Worm (Caenorhabditis elegans) whole organism, early embryonic: ENCODE results near the gene amdh-1.
A peak's percentile ranks its signal among the peaks of the same experiment; 100 is the strongest.

Experiments
- B0310.2 ChIP-seq: sonication (generic microtip); optimal IDR thresholded peaks from 2 replicates; lab custom pipeline; 2016; ENCODE audit warnings: mild to moderate bottlenecking, missing genetic modification characterization, missing compliant biosample characterization
- F13C5.2 ChIP-seq: sonication (generic microtip); optimal IDR thresholded peaks from 2 replicates; lab custom pipeline; 2017; ENCODE audit warnings: mild to moderate bottlenecking, missing genetic modification characterization, inconsistent platforms, missing compliant biosample characterization
- aly-1 ChIP-seq: sonication (generic microtip); optimal IDR thresholded peaks from 2 replicates; lab custom pipeline; 2016; ENCODE audit warnings: missing genetic modification characterization, missing compliant biosample characterization
- ama-1 ChIP-seq: fragments of 150-350 bp; optimal IDR thresholded peaks from 2 replicates; lab custom pipeline; 2014
- ceh-13 ChIP-seq: fragments of 200-800 bp; sonication (Bioruptor generic); optimal IDR thresholded peaks from 2 replicates; lab custom pipeline; 2018; ENCODE audit warnings: mild to moderate bottlenecking, missing genetic modification characterization, missing compliant biosample characterization
- ceh-36 ChIP-seq: sonication (generic microtip); optimal IDR thresholded peaks from 2 replicates; lab custom pipeline; 2016; ENCODE audit warnings: missing genetic modification characterization, inconsistent platforms, missing compliant biosample characterization
- ets-7 ChIP-seq: sonication (generic microtip); optimal IDR thresholded peaks from 2 replicates; lab custom pipeline; 2016; ENCODE audit warnings: missing genotype, missing genetic modification characterization, missing compliant biosample characterization
- flt-1 ChIP-seq: fragments of 200-800 bp; sonication (Bioruptor generic); IDR thresholded peaks from 2 replicates; pipeline ENCODE4 v1.3.6; 2022; ENCODE audit warnings: missing genetic modification characterization, missing compliant biosample characterization
- hmbx-1 ChIP-seq: sonication (generic microtip); optimal IDR thresholded peaks from 2 replicates; lab custom pipeline; 2016; ENCODE audit warnings: mild to moderate bottlenecking, missing genetic modification characterization, missing compliant biosample characterization
- hmg-4 ChIP-seq: fragments of 200-800 bp; sonication (Bioruptor generic); optimal IDR thresholded peaks from 2 replicates; lab custom pipeline; 2018; ENCODE audit warnings: mild to moderate bottlenecking, missing genetic modification characterization, missing compliant biosample characterization
- hnd-1 ChIP-seq: sonication (generic microtip); optimal IDR thresholded peaks from 2 replicates; lab custom pipeline; 2016; ENCODE audit warnings: missing genetic modification characterization, missing compliant biosample characterization
- pes-1 ChIP-seq: fragments of 200-800 bp; sonication (Bioruptor generic); IDR thresholded peaks from 2 replicates; pipeline ENCODE4 v1.3.6; 2022; ENCODE audit warnings: missing genetic modification reagents, missing genetic modification characterization, missing compliant biosample characterization
- scrt-1 ChIP-seq: fragments of 200-800 bp; sonication (Bioruptor generic); IDR thresholded peaks from 2 replicates; pipeline ENCODE4 v1.3.6; 2022; ENCODE audit warnings: missing genetic modification characterization, missing compliant biosample characterization
- sea-1 ChIP-seq: fragments of 200-800 bp; sonication (Bioruptor generic); conservative IDR thresholded peaks from 2 replicates; pipeline ENCODE4 v1.3.6; 2022; ENCODE audit warnings: missing genetic modification characterization, missing compliant biosample characterization
- tbx-11 ChIP-seq: fragments of 200-800 bp; sonication (Bioruptor generic); IDR thresholded peaks from 2 replicates; pipeline ENCODE4 v1.3.6; 2022; ENCODE audit warnings: missing genetic modification characterization, missing compliant biosample characterization
- tbx-37 ChIP-seq: fragments of 200-800 bp; sonication (Bioruptor generic); conservative IDR thresholded peaks from 2 replicates; pipeline ENCODE4 v1.3.6; 2022; ENCODE audit warnings: missing genetic modification reagents, missing genetic modification characterization, missing compliant biosample characterization
- tra-4 ChIP-seq: sonication (generic microtip); optimal IDR thresholded peaks from 2 replicates; lab custom pipeline; 2017; ENCODE audit warnings: missing genetic modification characterization, missing compliant biosample characterization

amdh-1 gene

DNA sequence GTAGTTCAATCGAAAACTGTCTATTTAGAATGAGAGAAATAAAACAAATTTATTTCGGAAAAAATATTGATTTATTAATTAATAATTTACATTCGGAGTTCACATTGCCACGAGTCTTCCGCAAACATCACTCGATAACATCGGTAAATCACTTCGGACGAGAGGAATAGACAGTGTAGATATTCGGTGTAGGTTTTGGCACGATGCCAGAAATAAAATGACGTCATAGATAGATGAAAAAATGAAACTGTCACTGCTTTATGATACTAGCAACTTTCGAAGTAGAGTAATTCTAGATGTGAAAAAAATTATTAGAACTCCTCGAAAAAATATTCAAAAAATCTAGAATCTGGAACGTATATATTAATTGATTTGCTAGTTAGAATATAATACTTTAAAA, 27.8 kb downstream of the amdh-1 start:
- TF ChIP-seq ama-1 (lab: Kevin White, UChicago) (no peak), ceh-13 (no peak)

DNA sequence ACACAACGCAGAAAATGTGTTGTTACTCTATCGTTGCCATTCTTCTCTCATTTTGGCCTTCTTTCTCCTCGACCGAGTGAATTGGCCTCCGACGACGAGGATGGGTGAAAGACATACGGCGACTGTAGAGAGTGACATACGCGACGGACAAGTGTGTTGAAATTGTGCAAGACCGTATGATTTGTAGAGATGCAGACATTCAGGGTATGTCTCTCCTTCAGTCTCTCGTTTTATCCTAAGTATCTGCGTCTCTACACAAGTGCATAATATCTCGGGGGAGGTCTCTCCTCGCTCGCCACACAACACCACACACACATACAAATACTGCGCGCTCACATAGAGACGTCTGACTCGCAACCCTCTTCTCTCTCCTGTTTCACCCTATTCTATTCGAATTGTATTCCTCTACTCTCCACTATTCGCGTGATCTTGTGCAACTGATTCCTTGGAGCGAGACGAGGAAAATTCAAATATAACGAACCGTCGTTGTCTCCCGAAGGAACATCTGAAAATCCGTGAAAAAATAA, 28.5 kb downstream of the amdh-1 start, which contains the start of gene hmg-1.2:
hmg-1.2 (plus strand) TSS at position 311 of the 527 bp plus-strand sequence.
- TF ChIP-seq F13C5.2 (tag; lab: Kevin White, UChicago) = peak; percentile 24
- TF ChIP-seq hmg-4 (GFP tag; lab: Kevin White, UChicago) = peak; percentile 87
- TF ChIP-seq hmbx-1 (tag; lab: Kevin White, UChicago) = no peak

DNA sequence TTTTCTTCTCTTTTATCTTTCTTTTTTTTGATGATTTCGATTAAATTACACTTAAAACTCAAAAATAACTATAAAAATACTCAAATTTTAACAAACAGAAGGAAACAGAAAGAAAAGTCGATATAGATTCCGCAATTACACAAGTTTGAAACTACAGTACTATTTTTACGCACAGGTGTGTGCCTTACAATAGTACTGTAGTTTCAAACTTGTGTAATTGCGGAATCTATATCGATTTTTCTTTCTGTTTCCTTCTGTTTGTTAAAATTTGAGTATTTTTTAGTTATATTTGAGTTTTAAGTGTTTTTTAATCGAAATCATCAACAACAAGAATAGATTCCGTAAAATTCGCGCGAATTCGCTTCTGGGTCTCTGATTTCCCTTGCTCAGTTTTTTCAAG, 31.4 kb downstream of the amdh-1 start:
- TF ChIP-seq tbx-11 (no peak), F13C5.2 (tag; lab: Kevin White, UChicago) (no peak), scrt-1 (GFP tag; lab: Robert Waterston, UW) (no peak), hnd-1 (no peak), tra-4 (tag; lab: Kevin White, UChicago) (no peak), ceh-36 (tag; lab: Kevin White, UChicago) (no peak)

DNA sequence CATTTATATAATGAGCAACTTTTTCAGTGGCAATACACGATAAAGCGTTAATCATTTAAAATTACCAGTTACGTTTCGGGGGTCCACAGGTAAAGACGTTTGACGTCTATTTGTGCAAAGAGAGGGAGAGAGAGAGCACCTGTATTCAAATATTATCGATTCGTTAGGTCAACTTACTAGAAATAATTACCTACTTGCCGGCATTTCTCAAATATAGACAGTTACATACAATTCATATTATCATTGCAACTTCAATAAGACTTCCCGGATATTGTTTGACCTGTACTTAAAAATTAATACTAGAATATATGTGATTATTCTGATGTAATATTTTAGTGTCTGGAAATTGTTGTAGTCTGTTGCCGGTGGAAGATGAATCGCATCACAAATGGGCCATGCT, 34.3 kb downstream of the amdh-1 start, which contains the start of gene gadr-3:
gadr-3 (minus strand) TSS at position 101 of the 400 bp plus-strand sequence.
- no peak for TF ChIP-seq sea-1 (GFP tag; lab: Robert Waterston, UW)
- TF ChIP-seq tra-4 (tag; lab: Kevin White, UChicago) = no peak
- no peak for TF ChIP-seq flt-1
- TF ChIP-seq ets-7 (tag; lab: Kevin White, UChicago) = no peak
- no peak for TF ChIP-seq F13C5.2 (tag; lab: Kevin White, UChicago)
- no peak for TF ChIP-seq B0310.2 (tag; lab: Kevin White, UChicago)
- TF ChIP-seq hnd-1 = no peak
- TF ChIP-seq hmg-4 (GFP tag; lab: Kevin White, UChicago) = no peak
- TF ChIP-seq tbx-11 = no peak
- TF ChIP-seq ceh-13 = no peak
- TF ChIP-seq pes-1 (GFP tag; lab: Robert Waterston, UW) = no peak
- TF ChIP-seq ama-1 (lab: Kevin White, UChicago) = no peak
- TF ChIP-seq scrt-1 (GFP tag; lab: Robert Waterston, UW) = no peak
- TF ChIP-seq tbx-37 (GFP tag; lab: Robert Waterston, UW) = no peak
- TF ChIP-seq aly-1 (tag; lab: Kevin White, UChicago) = no peak
- TF ChIP-seq ceh-36 (tag; lab: Kevin White, UChicago) = no peak
- no peak for TF ChIP-seq hmbx-1 (tag; lab: Kevin White, UChicago)

DNA sequence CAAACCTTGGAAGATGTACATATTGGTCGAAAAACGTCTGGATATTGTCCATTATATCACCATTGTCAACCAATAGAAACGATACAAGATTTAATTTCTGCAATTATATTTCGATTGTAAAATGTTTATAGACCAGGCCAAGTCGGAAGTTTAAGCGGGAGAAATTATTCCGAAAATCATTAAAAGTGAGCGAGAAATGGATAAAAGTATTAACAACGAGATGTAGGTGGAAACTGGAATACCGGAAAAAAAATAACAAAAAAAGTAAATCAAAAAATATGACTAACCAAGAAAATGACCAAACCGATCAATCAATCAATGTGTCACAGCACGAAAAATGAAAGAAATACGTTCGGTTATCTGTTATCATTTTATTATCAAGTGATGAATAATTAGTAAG, 35.6 kb downstream of the amdh-1 start, which contains the start of gene F47D12.6:
F47D12.6 (minus strand) TSS at position 101 of the 400 bp plus-strand sequence.
- TF ChIP-seq F13C5.2 (tag; lab: Kevin White, UChicago) (no peak), B0310.2 (tag; lab: Kevin White, UChicago) (no peak), ceh-36 (tag; lab: Kevin White, UChicago) (no peak), hmg-4 (GFP tag; lab: Kevin White, UChicago) (no peak)

DNA sequence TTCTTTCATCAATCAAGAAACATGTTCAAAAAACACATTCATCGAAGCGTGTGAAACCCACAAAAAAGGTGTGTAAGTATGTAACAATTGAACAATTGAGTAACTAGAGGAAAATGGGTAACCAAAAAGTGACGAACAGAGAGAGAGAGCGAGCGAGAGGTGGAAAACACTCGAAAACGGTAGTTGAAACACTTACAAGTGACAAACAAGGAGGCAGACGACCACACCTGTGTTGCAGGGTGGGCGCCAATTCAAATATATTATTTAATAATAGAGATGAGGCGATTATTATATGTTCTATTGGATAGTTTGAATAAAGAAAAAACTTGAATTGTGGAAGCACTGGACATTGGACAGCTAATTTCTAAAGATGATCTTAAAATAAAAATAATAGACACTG, 37.8 kb downstream of the amdh-1 start:
- no peak for TF ChIP-seq aly-1 (tag; lab: Kevin White, UChicago)
- TF ChIP-seq tra-4 (tag; lab: Kevin White, UChicago) = no peak
- TF ChIP-seq hmg-4 (GFP tag; lab: Kevin White, UChicago) = no peak
- no peak for TF ChIP-seq tbx-11
- TF ChIP-seq hnd-1 = no peak
- TF ChIP-seq B0310.2 (tag; lab: Kevin White, UChicago) = no peak
- TF ChIP-seq ama-1 (lab: Kevin White, UChicago) = no peak
- no peak for TF ChIP-seq ets-7 (tag; lab: Kevin White, UChicago)
- no peak for TF ChIP-seq hmbx-1 (tag; lab: Kevin White, UChicago)
- TF ChIP-seq tbx-37 (GFP tag; lab: Robert Waterston, UW) = no peak
- no peak for TF ChIP-seq F13C5.2 (tag; lab: Kevin White, UChicago)
- no peak for TF ChIP-seq sea-1 (GFP tag; lab: Robert Waterston, UW)

DNA sequence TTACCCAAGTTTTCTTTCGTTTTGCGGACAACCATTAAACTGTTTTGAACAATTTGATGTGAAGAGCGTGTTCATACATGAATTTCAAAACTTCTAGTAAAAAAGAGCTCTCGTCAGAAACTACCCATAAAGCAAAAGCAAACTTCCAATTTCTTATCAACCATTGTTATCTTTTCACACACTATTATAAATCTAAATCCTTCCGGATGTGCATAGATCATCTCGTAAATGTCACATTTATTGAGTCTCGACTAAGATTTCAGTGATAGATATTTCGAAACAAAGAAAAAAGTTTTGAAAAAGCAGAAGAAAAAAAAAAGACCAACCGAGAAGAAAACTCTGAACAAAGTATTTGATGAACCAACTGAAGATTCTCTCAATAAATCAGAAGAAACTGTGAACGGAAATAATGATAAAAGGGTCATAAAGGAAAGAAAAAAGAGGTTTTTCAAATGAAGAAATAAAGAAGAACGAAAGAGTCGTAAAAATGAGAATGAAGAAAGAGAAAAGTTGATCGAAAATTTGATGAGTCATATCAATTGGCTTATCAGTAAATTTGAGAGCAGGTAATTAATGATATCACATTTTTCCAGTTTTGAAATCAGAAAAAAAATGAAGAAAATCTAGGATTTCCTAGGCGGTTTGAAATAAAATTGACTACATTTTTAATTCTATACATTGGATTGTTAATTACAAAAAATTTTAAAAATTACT, 39.0 kb downstream of the amdh-1 start:
- TF ChIP-seq pes-1 (GFP tag; lab: Robert Waterston, UW) = no peak
- TF ChIP-seq aly-1 (tag; lab: Kevin White, UChicago) = no peak
- no peak for TF ChIP-seq ceh-36 (tag; lab: Kevin White, UChicago)
- no peak for TF ChIP-seq flt-1
- no peak for TF ChIP-seq sea-1 (GFP tag; lab: Robert Waterston, UW)
- no peak for TF ChIP-seq B0310.2 (tag; lab: Kevin White, UChicago)
- no peak for TF ChIP-seq tra-4 (tag; lab: Kevin White, UChicago)
- TF ChIP-seq tbx-37 (GFP tag; lab: Robert Waterston, UW) = no peak
- no peak for TF ChIP-seq scrt-1 (GFP tag; lab: Robert Waterston, UW)
- TF ChIP-seq hmbx-1 (tag; lab: Kevin White, UChicago) = no peak
- no peak for TF ChIP-seq ceh-13
- no peak for TF ChIP-seq ama-1 (lab: Kevin White, UChicago)
- no peak for TF ChIP-seq F13C5.2 (tag; lab: Kevin White, UChicago)
- TF ChIP-seq hmg-4 (GFP tag; lab: Kevin White, UChicago) = no peak
- TF ChIP-seq hnd-1 = no peak
- TF ChIP-seq tbx-11 = no peak
